Fruit fly (Drosophila melanogaster) Kc167 (cell line): ENCODE data around the gene Droj2.

ENCODE experiments used
- Myc ChIP-seq: fragments of >200 bp; optimal IDR thresholded peaks from 2 replicates; lab custom pipeline; 2017; ENCODE audit warnings: missing external identifiers
- Sin3A ChIP-seq: fragments of >200 bp; optimal IDR thresholded peaks from 2 replicates; lab custom pipeline; 2018; ENCODE audit warnings: missing external identifiers
- h ChIP-seq: fragments of >200 bp; optimal IDR thresholded peaks from 3 replicates; lab custom pipeline; 2018; ENCODE audit warnings: missing external identifiers
- insv ChIP-seq: fragments of >200 bp; optimal IDR thresholded peaks from 3 replicates; lab custom pipeline; 2018; ENCODE audit warnings: missing external identifiers
- psq ChIP-seq: fragments of >200 bp; optimal IDR thresholded peaks from 2 replicates; lab custom pipeline; 2017; ENCODE audit warnings: missing external identifiers
- ttk ChIP-seq: sonication (Bioruptor generic); optimal IDR thresholded peaks from 2 replicates; lab custom pipeline; 2017; ENCODE audit warnings: missing external identifiers

The Droj2 gene

DNA sequence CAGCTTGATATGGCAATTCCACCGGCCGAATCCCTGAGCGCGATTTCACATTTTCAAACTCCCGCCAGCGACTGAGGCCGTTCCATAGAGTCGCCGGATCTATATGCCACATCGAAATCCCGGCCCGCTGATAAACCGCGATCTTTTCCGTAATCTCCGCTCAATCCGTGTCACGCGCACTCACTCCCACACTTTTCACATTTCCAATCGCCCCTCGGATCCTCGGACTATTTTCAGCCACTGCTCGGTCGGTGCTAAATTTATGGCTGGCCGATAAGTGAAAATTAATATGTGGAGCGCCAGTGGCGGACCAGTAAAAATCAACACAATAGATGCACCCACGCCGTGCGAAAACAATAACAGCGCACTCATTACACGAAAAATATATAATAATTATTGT, 11.1 kb downstream of the Droj2 start:
- TF ChIP-seq ttk (lab: Kevin White, UChicago) (no peak), Myc (lab: Kevin White, UChicago) (no peak), Sin3A (lab: Kevin White, UChicago) (no peak), h (lab: Kevin White, UChicago) (no peak)

DNA sequence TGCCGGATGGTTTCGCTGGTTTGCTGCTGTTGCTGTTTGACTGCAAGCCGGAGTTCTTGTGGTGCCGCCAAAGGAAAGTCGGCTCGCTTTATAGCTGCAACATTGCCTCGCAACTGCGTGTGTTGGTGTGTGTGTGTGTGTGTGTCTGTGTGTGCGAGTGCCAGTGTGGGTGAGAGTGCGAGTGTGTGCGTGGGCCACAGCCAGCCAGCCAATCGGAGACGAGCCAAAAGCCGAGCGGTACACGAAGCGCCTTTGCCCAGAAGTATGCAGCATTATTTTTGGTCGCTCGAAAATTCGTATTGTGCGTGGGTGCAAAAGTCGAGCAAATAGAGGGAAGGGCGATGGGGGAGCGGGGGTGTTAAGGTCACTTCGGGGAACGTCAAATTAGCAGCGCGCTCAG, 13.2 kb downstream of the Droj2 start, which contains the start of gene CCHa2:
Gene CCHa2, minus strand, starts transcription at position 65 of the 400 bp plus-strand sequence.
- no peak for TF ChIP-seq psq
- TF ChIP-seq Myc (lab: Kevin White, UChicago): no peak
- TF ChIP-seq ttk (lab: Kevin White, UChicago): no peak
- TF ChIP-seq h (lab: Kevin White, UChicago): no peak
- no peak for TF ChIP-seq Sin3A (lab: Kevin White, UChicago)
- TF ChIP-seq insv (lab: Kevin White, UChicago): no peak

DNA sequence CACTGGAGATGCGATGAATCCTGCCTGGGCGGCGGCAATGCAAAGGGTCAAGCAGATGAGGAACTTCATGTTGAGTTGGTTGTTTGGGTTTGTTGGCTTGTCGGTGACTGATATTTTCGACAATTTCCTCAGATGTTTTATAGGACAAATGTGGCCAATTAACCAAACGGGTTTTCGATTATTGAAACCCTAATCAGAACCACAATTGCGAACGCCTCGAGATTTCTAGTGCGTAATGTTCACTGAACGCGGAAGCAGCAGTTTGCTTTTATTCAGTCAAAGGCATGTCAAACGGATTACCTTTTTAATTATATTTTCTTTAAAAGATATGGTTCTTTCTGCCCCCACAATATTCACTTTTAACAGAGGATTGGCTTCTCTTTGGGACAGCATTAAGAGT, 15.1 kb downstream of the Droj2 start, which contains the start of gene CG14374:
Gene CG14374, minus strand, starts transcription at position 101 of the 400 bp plus-strand sequence.
- TF ChIP-seq ttk (lab: Kevin White, UChicago) (no peak), insv (lab: Kevin White, UChicago) (no peak), Myc (lab: Kevin White, UChicago) (no peak), Sin3A (lab: Kevin White, UChicago) (no peak), h (lab: Kevin White, UChicago) (no peak)

DNA sequence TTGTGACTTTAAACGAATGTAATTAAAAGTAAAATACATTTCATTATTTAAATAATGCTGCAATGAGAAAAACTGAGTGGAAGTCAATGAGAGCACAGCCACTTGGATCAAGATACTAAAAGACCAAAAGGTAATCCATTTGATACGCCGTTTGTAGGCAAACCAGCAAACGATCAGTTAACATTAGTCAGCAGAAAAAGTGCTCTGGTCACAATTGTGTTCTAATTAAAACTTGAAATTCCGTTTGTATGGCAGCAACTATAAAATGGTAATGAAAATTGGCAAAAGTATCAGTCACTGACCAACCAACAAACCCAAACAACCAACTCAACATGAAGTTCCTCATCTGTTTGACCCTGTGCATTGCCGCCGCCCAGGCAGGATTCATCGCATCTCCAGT, 15.6 kb downstream of the Droj2 start, which contains the start of gene CG14377:
Gene CG14377, plus strand, starts transcription at position 301 of the 400 bp plus-strand sequence.
- no peak for TF ChIP-seq ttk (lab: Kevin White, UChicago)

DNA sequence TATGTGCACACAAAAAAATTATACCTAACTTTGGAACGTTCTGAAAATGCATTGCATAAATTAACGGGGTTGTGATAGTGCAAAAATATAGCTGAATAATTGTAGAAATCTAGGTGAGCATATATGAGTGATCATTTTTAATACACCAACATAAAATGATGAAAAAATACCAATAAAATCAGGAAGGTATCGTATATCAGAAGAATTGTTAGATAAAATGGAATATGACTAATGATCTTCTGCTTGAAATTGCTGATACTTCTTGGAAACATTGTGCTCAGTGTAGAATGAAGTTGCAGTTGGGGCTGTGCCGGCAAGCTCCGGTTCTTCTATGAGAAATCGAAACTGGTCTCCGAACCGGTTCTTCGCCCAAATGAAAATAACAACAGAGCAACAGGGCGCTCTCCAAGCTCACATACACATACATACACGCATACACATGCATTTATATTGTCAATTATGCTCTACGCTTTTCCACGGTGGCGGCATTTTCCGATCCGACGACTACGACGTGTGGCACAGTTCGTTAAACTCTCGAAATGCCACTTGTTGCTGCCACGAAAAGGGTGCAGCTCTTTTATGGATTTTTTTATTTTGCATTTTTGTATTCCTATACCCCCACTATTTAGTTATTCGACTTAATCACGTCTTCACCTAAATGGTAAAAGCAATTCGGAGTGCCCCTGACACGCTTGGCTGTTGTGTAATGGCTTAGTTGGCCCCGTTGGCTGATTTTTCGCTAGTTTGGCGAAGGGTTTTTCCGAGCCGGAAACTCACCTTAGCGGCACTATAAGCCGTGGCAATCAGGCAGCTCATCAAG, 19.2 kb downstream of the Droj2 start:
- no peak for TF ChIP-seq h (lab: Kevin White, UChicago)
- TF ChIP-seq ttk (lab: Kevin White, UChicago): no peak
- no peak for TF ChIP-seq insv (lab: Kevin White, UChicago)
- TF ChIP-seq psq: no peak
- no peak for TF ChIP-seq Myc (lab: Kevin White, UChicago)
- TF ChIP-seq Sin3A (lab: Kevin White, UChicago): no peak

DNA sequence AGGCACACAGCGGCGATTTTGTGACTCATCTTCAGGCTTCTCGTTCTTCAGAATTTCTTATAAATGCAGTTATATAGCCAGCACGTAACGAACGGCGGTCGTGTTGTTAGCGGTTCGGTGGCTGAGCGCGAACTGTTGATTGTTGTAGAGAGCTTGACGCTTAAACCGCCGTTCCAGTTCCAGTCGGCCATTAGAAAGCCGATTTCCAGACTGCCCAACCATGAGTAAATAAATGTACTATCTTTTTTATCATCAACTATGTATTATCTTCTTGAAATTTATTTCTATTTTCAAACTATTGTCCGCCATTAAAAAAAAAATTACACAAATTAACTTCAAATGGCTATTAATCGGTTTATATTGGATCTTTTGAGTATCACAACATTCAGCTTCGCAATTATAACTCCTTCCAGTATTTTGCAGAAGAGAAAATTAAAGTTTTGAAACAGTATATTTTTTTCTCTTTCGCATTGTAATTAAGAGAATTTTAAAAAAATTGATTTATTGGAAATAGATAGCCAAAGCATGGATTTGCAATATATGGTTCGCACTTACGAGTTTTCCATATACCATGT, 19.9 kb downstream of the Droj2 start, which contains the start of gene GILT1:
Gene GILT1, minus strand, starts transcription at position 141 of the 575 bp plus-strand sequence.
- TF ChIP-seq Sin3A (lab: Kevin White, UChicago) (no peak), insv (lab: Kevin White, UChicago) (no peak)

DNA sequence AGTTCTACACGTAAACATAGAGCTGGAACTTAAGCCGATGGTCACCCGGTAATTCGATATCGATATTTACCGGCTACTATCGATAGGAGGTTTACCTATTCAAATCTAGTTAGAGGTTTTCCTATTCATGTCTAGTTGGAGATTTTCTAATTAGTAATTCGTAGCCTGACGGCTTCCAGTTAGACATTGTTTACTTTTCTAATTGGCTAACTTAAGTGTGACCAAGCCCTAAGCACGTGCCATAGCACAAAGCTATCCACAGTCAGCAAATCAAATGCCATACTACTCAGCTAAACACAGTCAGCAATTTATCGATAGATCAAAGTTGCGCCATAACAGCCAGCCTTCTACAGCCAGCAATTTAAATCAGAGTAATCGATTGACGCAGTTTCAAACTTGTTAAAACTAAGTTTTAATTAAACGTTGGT, 21.1 kb downstream of the Droj2 start, which contains the start of gene Dpm3:
Gene Dpm3, minus strand, starts transcription at position 20 of the 428 bp plus-strand sequence.
- TF ChIP-seq Myc (lab: Kevin White, UChicago): no peak
- TF ChIP-seq h (lab: Kevin White, UChicago): no peak
- TF ChIP-seq insv (lab: Kevin White, UChicago): no peak
- TF ChIP-seq ttk (lab: Kevin White, UChicago): no peak
- no peak for TF ChIP-seq psq
- no peak for TF ChIP-seq Sin3A (lab: Kevin White, UChicago)

DNA sequence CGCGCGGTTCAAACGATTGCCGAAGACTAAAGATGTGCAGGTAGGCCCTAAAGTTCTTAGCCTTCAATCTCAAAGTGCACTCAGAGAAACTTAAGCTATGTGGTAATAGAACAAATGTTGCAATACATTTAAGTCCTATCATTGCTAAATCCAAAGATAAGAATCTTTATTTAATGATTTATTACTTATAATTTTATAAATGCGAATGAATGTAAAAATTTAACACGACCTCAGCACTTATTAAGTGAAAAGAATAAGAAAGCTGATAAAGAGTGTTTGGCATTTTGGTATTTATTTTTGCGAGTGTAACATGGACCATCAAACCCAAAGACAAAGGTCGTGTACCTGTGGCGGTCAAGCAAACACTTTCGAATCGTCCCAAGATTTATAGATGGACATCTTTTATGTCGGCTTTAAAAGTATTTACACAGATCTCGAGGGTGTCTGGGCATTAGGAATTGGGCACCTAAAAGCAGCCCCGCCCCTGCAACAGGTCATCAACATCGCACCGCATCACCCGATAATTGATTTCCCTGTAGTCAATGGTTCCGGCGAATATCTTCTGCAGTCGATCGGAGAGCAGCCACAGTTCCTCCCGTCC, 23.0 kb downstream of the Droj2 start, which contains the start of gene yellow-e3:
Gene yellow-e3, minus strand, starts transcription at position 30 of the 601 bp plus-strand sequence.
- TF ChIP-seq Myc (lab: Kevin White, UChicago) (no peak), h (lab: Kevin White, UChicago) (no peak), insv (lab: Kevin White, UChicago) (no peak), Sin3A (lab: Kevin White, UChicago) (no peak), ttk (lab: Kevin White, UChicago) (no peak), psq (no peak)

DNA sequence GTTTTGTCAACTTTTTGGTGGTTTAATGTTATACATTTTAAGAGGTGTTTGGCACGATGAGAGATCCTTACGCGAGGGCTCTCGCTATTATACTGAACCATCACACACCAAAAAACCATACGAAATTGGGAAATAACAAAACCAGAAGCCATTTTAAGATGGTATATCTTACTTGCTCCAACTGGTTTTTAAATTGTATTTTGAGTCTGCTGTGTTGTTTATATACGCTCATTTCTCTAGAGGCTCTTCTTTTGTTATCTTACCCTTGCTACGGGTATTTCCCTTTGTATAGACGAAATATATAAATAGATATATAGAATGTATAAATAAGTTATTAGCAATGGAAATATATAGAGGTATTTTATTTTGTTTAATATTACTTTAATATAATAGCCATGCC, 25.0 kb downstream of the Droj2 start, which contains the start of gene yellow-e2:
Gene yellow-e2, minus strand, starts transcription at position 101 of the 400 bp plus-strand sequence.
- TF ChIP-seq h (lab: Kevin White, UChicago) (no peak), Sin3A (lab: Kevin White, UChicago) (no peak), insv (lab: Kevin White, UChicago) (no peak), Myc (lab: Kevin White, UChicago) (no peak), ttk (lab: Kevin White, UChicago) (no peak), psq (no peak)

DNA sequence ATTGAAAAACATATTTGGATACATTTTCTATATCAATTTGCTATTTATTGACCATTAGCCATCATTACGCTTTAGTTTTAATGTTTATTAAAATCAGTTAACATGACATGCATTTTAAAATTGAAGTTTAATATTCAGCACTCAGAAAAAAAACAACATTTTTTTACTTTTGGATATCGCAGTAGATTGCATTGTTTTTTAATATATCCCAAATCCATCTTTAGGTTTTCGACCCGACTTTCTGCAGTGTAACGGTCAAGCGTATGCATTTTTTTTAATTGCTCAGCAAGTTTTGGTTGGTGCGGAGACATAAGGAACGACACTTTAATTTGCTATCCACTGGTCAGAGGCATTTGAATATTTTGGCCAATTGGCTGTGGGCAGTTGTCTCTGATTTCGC, 30.8 kb downstream of the Droj2 start:
- no peak for TF ChIP-seq insv (lab: Kevin White, UChicago)
- no peak for TF ChIP-seq ttk (lab: Kevin White, UChicago)
- no peak for TF ChIP-seq Sin3A (lab: Kevin White, UChicago)
- TF ChIP-seq Myc (lab: Kevin White, UChicago): no peak
- TF ChIP-seq h (lab: Kevin White, UChicago): no peak
- no peak for TF ChIP-seq psq

DNA sequence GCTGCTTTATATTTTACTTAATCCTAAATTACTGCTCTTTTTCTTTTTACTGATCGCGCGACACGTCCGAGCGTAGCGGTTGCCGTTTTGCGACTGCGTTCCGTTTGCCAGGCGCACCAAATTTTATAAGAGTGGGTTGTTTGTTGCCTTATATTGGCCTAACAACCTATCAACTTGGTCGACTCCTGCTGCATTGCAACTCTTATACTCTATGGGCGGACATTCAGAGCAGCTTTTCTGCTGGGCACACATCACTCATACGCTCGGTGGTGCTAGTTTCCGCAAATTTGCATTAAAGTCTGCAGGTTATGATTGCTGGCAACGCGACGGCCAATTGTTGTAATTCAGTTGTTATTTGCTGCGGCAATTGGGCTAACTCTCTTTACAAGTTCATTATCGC, 33.3 kb downstream of the Droj2 start, which contains the start of gene yellow-e:
Gene yellow-e, minus strand, starts transcription at position 101 of the 400 bp plus-strand sequence.
- TF ChIP-seq h (lab: Kevin White, UChicago) (no peak), psq (no peak), insv (lab: Kevin White, UChicago) (no peak), Myc (lab: Kevin White, UChicago) (no peak), Sin3A (lab: Kevin White, UChicago) (no peak), ttk (lab: Kevin White, UChicago) (no peak)
